Worm (Caenorhabditis elegans) whole organism, mixed stage, embryonic: ENCODE measurements around the gene his-31.

Experiments
- blmp-1 ChIP-seq: fragments of 150-350 bp; optimal IDR thresholded peaks from 2 replicates; lab custom pipeline; 2014; ENCODE audit warnings: missing biosample characterization, missing genetic modification characterization
- lsy-2 ChIP-seq: fragments of 150-350 bp; optimal IDR thresholded peaks from 2 replicates; lab custom pipeline; 2014; ENCODE audit warnings: missing biosample characterization, missing genetic modification characterization
- snpc-4 ChIP-seq: fragments of 150-350 bp; optimal IDR thresholded peaks from 2 replicates; lab custom pipeline; 2014; ENCODE audit warnings: missing biosample characterization, missing genetic modification characterization

DNA sequence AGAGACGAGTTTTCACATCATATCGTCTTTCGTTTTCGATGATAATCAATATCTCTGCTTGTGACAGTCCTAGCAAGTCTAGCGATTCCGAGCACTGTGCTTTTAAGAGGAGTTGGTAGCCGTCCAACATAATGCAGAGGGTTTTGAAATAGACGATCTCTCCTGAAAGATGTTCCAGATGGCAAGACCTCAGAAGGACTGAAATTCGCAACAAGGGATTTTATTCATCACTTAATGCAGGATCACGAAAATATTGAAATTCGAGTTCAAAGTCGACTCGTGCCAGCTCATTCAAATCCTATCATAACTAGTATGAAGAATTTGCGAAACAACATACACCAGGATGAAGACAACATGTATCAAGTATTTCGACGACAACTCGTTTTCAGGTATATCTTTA lies 43.7 kb upstream of the his-31 start, which contains the start of gene D2096.7:
- TF ChIP-seq blmp-1 (tag; lab: Kevin White, UChicago) (no peak), snpc-4 (tag; lab: Kevin White, UChicago) (no peak), lsy-2 (tag; lab: Kevin White, UChicago) (no peak)
